Fruit fly (Drosophila melanogaster) whole organism, embryonic: ENCODE data around the gene CG12522.

Experiments
- Bgb ChIP-seq: fragments of 200-800 bp; sonication (Bioruptor generic); IDR thresholded peaks from 2 replicates; pipeline ENCODE4 v1.3.6; 2022; ENCODE audit warnings: missing biosample characterization, missing genetic modification characterization; ENCODE audit not compliant: partially characterized antibody
- CG10321 ChIP-seq: fragments of 200-800 bp; sonication (Bioruptor generic); IDR thresholded peaks from 2 replicates; pipeline ENCODE4 v1.3.6; 2022; ENCODE audit warnings: missing biosample characterization, missing genetic modification characterization
- CG10431 ChIP-seq: fragments of 200-800 bp; sonication (Bioruptor generic); optimal IDR thresholded peaks from 3 replicates; lab custom pipeline; 2018; ENCODE audit warnings: missing biosample characterization, mild to moderate bottlenecking, missing genetic modification characterization
- CG10959 ChIP-seq: fragments of 200-800 bp; sonication (Bioruptor generic); IDR thresholded peaks from 2 replicates; pipeline ENCODE4 v1.3.6; 2022; ENCODE audit warnings: missing biosample characterization, missing genetic modification characterization
- CG11695 ChIP-seq: fragments of 200-800 bp; sonication (Bioruptor generic); IDR thresholded peaks from 3 replicates; pipeline ENCODE4 v1.3.6; 2022; ENCODE audit warnings: missing biosample characterization, missing genetic modification characterization
- CG12659 ChIP-seq: fragments of 200-800 bp; sonication (Bioruptor generic); optimal IDR thresholded peaks from 3 replicates; lab custom pipeline; 2017; ENCODE audit warnings: mild to moderate bottlenecking, missing biosample characterization, missing genetic modification reagents, missing genetic modification characterization
- CG1647 ChIP-seq: fragments of 200-800 bp; sonication (Bioruptor generic); optimal IDR thresholded peaks from 3 replicates; lab custom pipeline; 2016; ENCODE audit warnings: missing biosample characterization, missing genetic modification characterization
- CG18011 ChIP-seq: fragments of 200-800 bp; sonication (Bioruptor generic); optimal IDR thresholded peaks from 2 replicates; lab custom pipeline; 2017; ENCODE audit warnings: missing biosample characterization, missing genetic modification characterization, mild to moderate bottlenecking, moderate library complexity, missing genotype
- CG18619 ChIP-seq: fragments of 200-800 bp; sonication (Bioruptor generic); optimal IDR thresholded peaks from 3 replicates; lab custom pipeline; 2017; ENCODE audit warnings: missing biosample characterization, mild to moderate bottlenecking, missing genetic modification characterization
- CG2889 ChIP-seq: fragments of 200-800 bp; sonication (Bioruptor generic); IDR thresholded peaks from 3 replicates; pipeline ENCODE4 v1.3.6; 2022; ENCODE audit warnings: missing biosample characterization, missing genetic modification characterization
- CG3407 ChIP-seq: fragments of 200-800 bp; sonication (Bioruptor generic); optimal IDR thresholded peaks from 2 replicates; lab custom pipeline; 2018; ENCODE audit warnings: missing biosample characterization, mild to moderate bottlenecking, missing genetic modification characterization
- CG34376 ChIP-seq: fragments of 200-800 bp; sonication (Bioruptor generic); optimal IDR thresholded peaks from 2 replicates; lab custom pipeline; 2018; ENCODE audit warnings: missing biosample characterization, mild to moderate bottlenecking, missing genetic modification characterization
- CG4360 ChIP-seq: fragments of 200-800 bp; sonication (Bioruptor generic); IDR thresholded peaks from 2 replicates; pipeline ENCODE4 v1.3.6; 2022; ENCODE audit warnings: missing biosample characterization, missing genetic modification characterization
- CG4617 ChIP-seq: fragments of 200-800 bp; sonication (Bioruptor generic); optimal IDR thresholded peaks from 3 replicates; lab custom pipeline; 2016; ENCODE audit warnings: missing biosample characterization, missing genetic modification characterization, borderline replicate concordance
- CG6689 ChIP-seq: fragments of 200-800 bp; sonication (Bioruptor generic); IDR thresholded peaks from 2 replicates; pipeline ENCODE4 v1.3.6; 2022; ENCODE audit warnings: missing biosample characterization, missing genetic modification characterization
- CG7556 ChIP-seq: fragments of 200-800 bp; sonication (Bioruptor generic); optimal IDR thresholded peaks from 2 replicates; lab custom pipeline; 2017; ENCODE audit warnings: missing biosample characterization, mild to moderate bottlenecking, missing genetic modification characterization
- CG7928 ChIP-seq: fragments of 200-800 bp; sonication (Bioruptor generic); optimal IDR thresholded peaks from 2 replicates; lab custom pipeline; 2017; ENCODE audit warnings: missing biosample characterization, mild to moderate bottlenecking, missing genetic modification characterization
- CG8290 ChIP-seq, 3 experiments: fragments of 200-800 bp; sonication (Bioruptor generic); optimal IDR thresholded peaks; 2 replicates each; lab custom pipeline; 2016 to 2019; ENCODE audit warnings: missing biosample characterization in 3 of 3, missing genetic modification characterization in 3 of 3, mild to moderate bottlenecking in 2 of 3, moderate library complexity in 1 of 3
- CG8388 ChIP-seq: fragments of 200-800 bp; sonication (Bioruptor generic); optimal IDR thresholded peaks from 2 replicates; lab custom pipeline; 2019; ENCODE audit warnings: missing biosample characterization, mild to moderate bottlenecking, missing genetic modification characterization, moderate library complexity
- CG9215 ChIP-seq: fragments of 200-800 bp; sonication (Bioruptor generic); IDR thresholded peaks from 2 replicates; pipeline ENCODE4 v1.3.6; 2022; ENCODE audit warnings: missing biosample characterization, missing genetic modification characterization
- CTCF ChIP-seq: fragments of 200-800 bp; sonication (Bioruptor generic); optimal IDR thresholded peaks from 2 replicates; lab custom pipeline; 2017; ENCODE audit warnings: missing biosample characterization, mild to moderate bottlenecking, missing genetic modification characterization, moderate library complexity
- Dp ChIP-seq: fragments of 200-800 bp; sonication (Bioruptor generic); optimal IDR thresholded peaks from 2 replicates; lab custom pipeline; 2018; ENCODE audit warnings: missing biosample characterization, mild to moderate bottlenecking, missing genetic modification characterization, moderate library complexity
- Fer3 ChIP-seq: fragments of 200-800 bp; sonication (Bioruptor generic); optimal IDR thresholded peaks from 2 replicates; lab custom pipeline; 2018; ENCODE audit warnings: missing biosample characterization, mild to moderate bottlenecking, missing genetic modification characterization, moderate library complexity
- Gsc ChIP-seq: fragments of 200-800 bp; sonication (Bioruptor generic); IDR thresholded peaks from 2 replicates; pipeline ENCODE4 v1.3.6; 2022; ENCODE audit warnings: missing biosample characterization, missing genetic modification characterization
- HLH54F ChIP-seq: fragments of 200-800 bp; sonication (Bioruptor generic); optimal IDR thresholded peaks from 3 replicates; lab custom pipeline; 2016; ENCODE audit warnings: missing biosample characterization, missing genetic modification characterization
- HmgD ChIP-seq: fragments of 200-800 bp; sonication (Bioruptor generic); optimal IDR thresholded peaks from 3 replicates; lab custom pipeline; 2016; ENCODE audit warnings: missing biosample characterization, missing genetic modification characterization
- Hmx ChIP-seq: fragments of 200-800 bp; sonication (Bioruptor generic); optimal IDR thresholded peaks from 2 replicates; lab custom pipeline; 2016; ENCODE audit warnings: missing biosample characterization, missing genetic modification characterization
- Hr39 ChIP-seq: fragments of >200 bp; optimal IDR thresholded peaks from 2 replicates; lab custom pipeline; 2017
- Hr51 ChIP-seq, 2 experiments: fragments of 200-800 bp; sonication (Bioruptor generic); optimal IDR thresholded peaks; 2 replicates in 1 of 2; 3 replicates in 1 of 2; lab custom pipeline; 2016 to 2018; ENCODE audit warnings: missing biosample characterization in 2 of 2, missing genetic modification characterization in 2 of 2, mild to moderate bottlenecking in 1 of 2, moderate library complexity in 1 of 2
- Rfx ChIP-seq: fragments of 200-800 bp; sonication (Bioruptor generic); IDR thresholded peaks from 2 replicates; pipeline ENCODE4 v1.3.6; 2022; ENCODE audit warnings: missing biosample characterization, missing genetic modification characterization
- Ssrp ChIP-seq: fragments of 200-800 bp; sonication (Bioruptor generic); optimal IDR thresholded peaks from 2 replicates; lab custom pipeline; 2018; ENCODE audit warnings: missing biosample characterization, mild to moderate bottlenecking, missing genetic modification characterization, moderate library complexity
- Taf1 ChIP-seq: fragments of 200-800 bp; sonication (Bioruptor generic); IDR thresholded peaks from 2 replicates; pipeline ENCODE4 v1.3.6; 2022; ENCODE audit warnings: missing biosample characterization, missing genetic modification characterization
- ac ChIP-seq: fragments of 200-800 bp; sonication (Bioruptor generic); optimal IDR thresholded peaks from 3 replicates; lab custom pipeline; 2017; ENCODE audit warnings: missing biosample characterization, mild to moderate bottlenecking, missing genetic modification characterization
- bcd ChIP-seq: fragments of 200-800 bp; sonication (Bioruptor generic); optimal IDR thresholded peaks from 2 replicates; lab custom pipeline; 2017; ENCODE audit warnings: missing biosample characterization, mild to moderate bottlenecking, missing genetic modification characterization
- dan ChIP-seq: fragments of 200-800 bp; sonication (Bioruptor generic); IDR thresholded peaks from 2 replicates; pipeline ENCODE4 v1.3.6; 2022; ENCODE audit warnings: missing biosample characterization, missing genetic modification characterization
- dysf ChIP-seq: fragments of 200-800 bp; sonication (Bioruptor generic); IDR thresholded peaks from 3 replicates; pipeline ENCODE4 v1.3.6; 2022; ENCODE audit warnings: missing biosample characterization, missing genetic modification characterization
- exex ChIP-seq: fragments of 200-800 bp; sonication (Bioruptor generic); optimal IDR thresholded peaks from 4 replicates; lab custom pipeline; 2018; ENCODE audit warnings: missing biosample characterization, mild to moderate bottlenecking, missing genetic modification characterization, moderate library complexity
- gcm2 ChIP-seq: fragments of 200-800 bp; sonication (Bioruptor generic); optimal IDR thresholded peaks from 2 replicates; lab custom pipeline; 2016; ENCODE audit warnings: missing biosample characterization, missing genetic modification characterization
- grau ChIP-seq: fragments of 200-800 bp; optimal IDR thresholded peaks from 3 replicates; lab custom pipeline; 2019; ENCODE audit warnings: missing biosample characterization, mild to moderate bottlenecking, missing genetic modification characterization, moderate library complexity
- her ChIP-seq: fragments of 200-800 bp; sonication (Bioruptor generic); optimal IDR thresholded peaks from 2 replicates; lab custom pipeline; 2016; ENCODE audit warnings: missing biosample characterization, missing genetic modification characterization
- jing ChIP-seq: fragments of 200-800 bp; sonication (Bioruptor generic); optimal IDR thresholded peaks from 2 replicates; lab custom pipeline; 2018; ENCODE audit warnings: missing biosample characterization, mild to moderate bottlenecking, missing genetic modification characterization
- jumu ChIP-seq: fragments of 200-800 bp; sonication (Bioruptor generic); optimal IDR thresholded peaks from 3 replicates; lab custom pipeline; 2016; ENCODE audit warnings: missing biosample characterization, missing genetic modification characterization
- nom ChIP-seq: fragments of 200-800 bp; sonication (Bioruptor generic); optimal IDR thresholded peaks from 2 replicates; lab custom pipeline; 2017; ENCODE audit warnings: missing biosample characterization, missing genetic modification characterization, mild to moderate bottlenecking, moderate library complexity, missing genetic modification reagents
- org-1 ChIP-seq: fragments of 200-800 bp; sonication (Bioruptor generic); optimal IDR thresholded peaks from 2 replicates; lab custom pipeline; 2017; ENCODE audit warnings: missing biosample characterization, missing genetic modification characterization
- pfk ChIP-seq: fragments of 200-800 bp; sonication (Bioruptor generic); optimal IDR thresholded peaks from 2 replicates; lab custom pipeline; 2018; ENCODE audit warnings: missing biosample characterization, mild to moderate bottlenecking, missing genetic modification characterization, moderate library complexity
- run ChIP-seq: fragments of 200-800 bp; sonication (Bioruptor generic); optimal IDR thresholded peaks from 3 replicates; lab custom pipeline; 2018; ENCODE audit warnings: missing biosample characterization, mild to moderate bottlenecking, missing genetic modification characterization
- sim ChIP-seq: fragments of 200-800 bp; sonication (Bioruptor generic); IDR thresholded peaks from 2 replicates; pipeline ENCODE4 v1.3.6; 2022; ENCODE audit warnings: missing biosample characterization, missing genetic modification characterization
- tin ChIP-seq: fragments of 200-800 bp; sonication (Bioruptor generic); optimal IDR thresholded peaks from 3 replicates; lab custom pipeline; 2016; ENCODE audit warnings: missing biosample characterization, missing genetic modification characterization
- trem ChIP-seq: fragments of 200-800 bp; optimal IDR thresholded peaks from 3 replicates; lab custom pipeline; 2019; ENCODE audit warnings: missing biosample characterization, mild to moderate bottlenecking, missing genetic modification characterization, moderate library complexity
- unc-4 ChIP-seq: fragments of 200-800 bp; sonication (Bioruptor generic); IDR thresholded peaks from 2 replicates; pipeline ENCODE4 v1.3.6; 2022; ENCODE audit warnings: missing biosample characterization, missing genetic modification characterization; ENCODE audit not compliant: partially characterized antibody
- yki ChIP-seq: fragments of >200 bp; optimal IDR thresholded peaks from 3 replicates; lab custom pipeline; 2018
- zf30C ChIP-seq: fragments of 200-800 bp; sonication (Bioruptor generic); optimal IDR thresholded peaks from 3 replicates; lab custom pipeline; 2018; ENCODE audit warnings: missing biosample characterization, mild to moderate bottlenecking, missing genetic modification characterization

CG12522 gene

DNA sequence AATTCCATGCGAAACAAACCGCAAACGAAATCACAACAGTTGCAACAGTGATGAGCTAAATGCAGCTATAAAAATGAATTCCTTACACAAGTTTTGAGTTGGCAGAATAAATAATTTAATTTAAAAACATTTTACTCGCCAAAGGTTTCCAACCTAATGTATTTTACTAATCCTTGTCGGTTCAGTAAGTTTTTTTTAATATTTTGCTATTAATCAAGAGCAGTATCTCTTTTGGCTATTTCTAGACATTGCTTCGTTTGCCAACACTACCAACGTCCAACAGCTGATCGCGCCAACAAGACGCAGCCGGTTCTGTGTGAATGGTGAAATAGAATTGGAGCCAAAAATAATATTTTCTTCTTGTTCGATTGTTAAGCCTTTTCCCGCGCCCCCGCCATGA, 43.3 kb upstream of the CG12522 start, which contains the start of the genes CG32075, CG45101 and SuUR (continued):
- TF ChIP-seq ac (GFP tag; lab: Kevin White, UChicago) (peak; percentile 38), trem (tag; lab: Kevin White, UChicago) (peak; percentile 79), CG10321 (GFP tag; lab: Robert Waterston, UW) (no peak), CG11695 (peak; percentile 78), CG2889 (GFP tag; lab: Robert Waterston, UW) (peak; percentile 83), bcd (GFP tag; lab: Kevin White, UChicago) (peak; percentile 81), CG4360 (GFP tag; lab: Robert Waterston, UW) (peak; percentile 47; the same call in 1 of the 2 replicates), Hmx (GFP tag; lab: Kevin White, UChicago) (peak; percentile 67), CG18619 (GFP tag; lab: Kevin White, UChicago) (peak; percentile 78), jing (peak; percentile 67), HmgD (GFP tag; lab: Kevin White, UChicago) (peak; percentile 73), Rfx (GFP tag; lab: Robert Waterston, UW) (peak; percentile 92), Ssrp (tag; lab: Kevin White, UChicago) (peak; percentile 88), Taf1 (peak; percentile 67), CTCF (no peak), CG8388 (GFP tag; lab: Kevin White, UChicago) (peak; percentile 82), CG4617 (peak; percentile 96), pfk (GFP tag; lab: Kevin White, UChicago) (no peak), jumu (GFP tag; lab: Kevin White, UChicago) (peak; percentile 88), Dp (GFP tag; lab: Kevin White, UChicago) (peak; percentile 63), CG1647 (GFP tag; lab: Kevin White, UChicago) (peak; percentile 76), grau (tag; lab: Kevin White, UChicago) (peak; percentile 88), her (GFP tag; lab: Kevin White, UChicago) (peak; percentile 68), org-1 (peak; percentile 69), Bgb (GFP tag; lab: Robert Waterston, UW) (no peak), sim (GFP tag; lab: Robert Waterston, UW) (no peak), CG10431 (GFP tag; lab: Kevin White, UChicago) (peak; percentile 48), Gsc (GFP tag; lab: Robert Waterston, UW) (peak; percentile 39; the same call in 1 of the 2 replicates), gcm2 (GFP tag; lab: Kevin White, UChicago) (peak; percentile 81), unc-4 (no peak), yki (lab: Kevin White, UChicago) (no peak), CG10959 (peak; percentile 57), Hr51 (GFP tag; optimal IDR thresholded peaks at IDR 0.05; lab: Kevin White, UChicago) (peak; percentile 83 to 93), zf30C (GFP tag; lab: Kevin White, UChicago) (no peak), CG34376 (GFP tag; lab: Kevin White, UChicago) (peak; percentile 80), tin (GFP tag; lab: Kevin White, UChicago) (peak; percentile 90), CG3407 (GFP tag; lab: Kevin White, UChicago) (peak; percentile 64), CG12659 (GFP tag; lab: Kevin White, UChicago) (peak; percentile 94), HLH54F (GFP tag; lab: Kevin White, UChicago) (peak; percentile 92), CG18011 (GFP tag; lab: Kevin White, UChicago) (peak; percentile 82), nom (peak; percentile 42), CG9215 (GFP tag; lab: Robert Waterston, UW) (peak; percentile 82), run (peak; percentile 80), exex (tag; lab: Kevin White, UChicago) (peak; percentile 51), CG7556 (GFP tag; lab: Kevin White, UChicago) (peak; percentile 78), dan (peak; percentile 55; the same call in 1 of the 2 replicates), CG6689 (GFP tag; lab: Robert Waterston, UW) (peak; percentile 88), Fer3 (tag; lab: Kevin White, UChicago) (peak; percentile 74), CG7928 (peak; percentile 41), Hr39 (lab: Kevin White, UChicago) (no peak), CG8290 (GFP tag; optimal IDR thresholded peaks at IDR 0.05; lab: Kevin White, UChicago) (peak; percentile 79), CG8290 (tag; optimal IDR thresholded peaks at IDR 0.05; lab: Kevin White, UChicago) (peak; percentile 6 to 43), dysf (GFP tag; lab: Robert Waterston, UW) (peak; percentile 87)
